Fruit fly (Drosophila melanogaster): ENCODE measurements around the gene Targ2.

Targ2 gene

DNA sequence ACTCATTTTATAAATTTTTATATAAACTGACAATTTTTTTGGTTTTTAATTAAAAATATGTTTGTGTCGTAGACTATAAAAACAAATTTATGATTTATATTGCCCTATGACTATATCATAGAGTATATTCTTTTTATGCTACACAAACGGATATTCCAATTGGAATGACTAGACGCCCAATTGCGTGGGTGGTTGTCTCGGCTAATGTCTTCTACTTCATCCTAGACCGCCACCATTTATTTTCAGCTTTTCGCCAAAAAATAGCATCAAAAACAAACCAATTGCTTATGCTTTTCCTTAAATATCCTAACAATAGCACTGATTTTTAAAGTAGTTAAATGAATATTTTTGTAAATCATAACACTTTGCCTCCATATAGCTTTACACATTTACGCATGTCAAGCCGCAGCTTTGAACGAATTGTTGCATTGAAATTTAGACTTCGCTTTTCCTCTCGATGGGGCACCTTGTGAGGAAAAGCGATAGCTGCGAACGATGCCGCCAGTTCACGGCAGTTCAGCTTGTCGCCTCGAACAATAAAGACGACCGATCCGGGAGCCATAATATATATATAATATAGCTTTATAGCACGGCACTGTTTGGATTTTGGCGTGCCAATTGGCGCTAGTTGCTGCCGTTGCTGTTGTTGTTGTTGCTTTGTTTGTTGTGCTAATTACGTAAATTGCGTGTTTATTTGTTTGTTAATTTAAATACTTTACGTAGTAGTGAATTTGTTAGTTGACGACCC is 829 bp downstream of the Targ2 start:
- TF ChIP-seq fd96Ca (GFP tag; IDR thresholded peaks at IDR 0.05) (no peak), EcR (GFP tag; optimal IDR thresholded peaks at IDR 0.05) (peak; percentile 72), CG4496 (GFP tag; IDR thresholded peaks at IDR 0.05) (no peak), rn (GFP tag; IDR thresholded peaks at IDR 0.05) (no peak), CG9948 (tag; optimal IDR thresholded peaks at IDR 0.05) (no peak), CG12605 (GFP tag; IDR thresholded peaks at IDR 0.05) (no peak), Ets98B (GFP tag; IDR thresholded peaks at IDR 0.05) (no peak), D1 (tag; optimal IDR thresholded peaks at IDR 0.05) (peak; percentile 52), CG17806 (tag; optimal IDR thresholded peaks at IDR 0.05) (no peak), CG8301 (tag; optimal IDR thresholded peaks at IDR 0.05) (no peak), Pif1A (GFP tag; optimal IDR thresholded peaks at IDR 0.05) (no peak), CG14655 (GFP tag; optimal IDR thresholded peaks at IDR 0.05) (peak; percentile 11), CG13204 (GFP tag; optimal IDR thresholded peaks at IDR 0.05) (no peak), CG8159 (tag; optimal IDR thresholded peaks at IDR 0.05) (no peak), Snoo (tag; optimal IDR thresholded peaks at IDR 0.05) (no peak), CG32121 (GFP tag; IDR thresholded peaks at IDR 0.05) (no peak), Pif1B (GFP tag; optimal IDR thresholded peaks at IDR 0.05) (no peak), gl (tag; optimal IDR thresholded peaks at IDR 0.05) (no peak)

DNA sequence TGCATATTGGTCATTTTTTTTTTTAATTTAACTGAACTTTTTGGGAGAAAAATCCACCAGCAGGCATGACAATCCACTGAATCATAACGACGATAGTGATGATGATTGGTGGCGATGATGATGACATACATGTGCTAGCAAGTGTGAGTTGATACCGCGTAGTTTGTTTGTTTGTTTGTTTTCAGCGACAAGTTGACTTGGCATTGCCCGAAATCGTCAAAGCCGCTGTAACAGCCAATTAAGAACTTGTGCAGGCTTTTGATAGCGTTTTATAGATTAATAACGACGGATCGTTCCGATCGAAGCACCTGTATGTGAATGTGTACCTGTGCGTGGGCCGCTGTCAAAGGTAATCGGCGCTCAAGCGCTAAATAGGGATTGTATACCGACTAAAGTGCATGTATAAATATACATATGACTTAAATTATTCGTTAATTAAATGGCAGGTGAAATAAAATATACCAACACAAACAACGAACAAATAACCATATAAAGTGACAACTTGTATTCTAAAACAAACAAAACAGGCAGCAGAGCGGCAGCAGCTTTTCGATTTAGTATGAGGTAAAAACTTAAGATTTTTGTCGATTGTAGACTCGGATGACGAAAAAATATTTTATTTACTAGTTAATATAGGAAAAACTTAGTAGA is 1.7 kb downstream of the Targ2 start:
- TF ChIP-seq gl (tag; optimal IDR thresholded peaks at IDR 0.05): no peak
- no peak for TF ChIP-seq rn (GFP tag; IDR thresholded peaks at IDR 0.05)
- TF ChIP-seq Snoo (tag; optimal IDR thresholded peaks at IDR 0.05): no peak
- TF ChIP-seq CG13204 (GFP tag; optimal IDR thresholded peaks at IDR 0.05): no peak
- TF ChIP-seq CG14655 (GFP tag; optimal IDR thresholded peaks at IDR 0.05): no peak
- no peak for TF ChIP-seq CG10348 (GFP tag; IDR thresholded peaks at IDR 0.05)
- TF ChIP-seq Pif1B (GFP tag; optimal IDR thresholded peaks at IDR 0.05): no peak
- no peak for TF ChIP-seq CG9948 (tag; optimal IDR thresholded peaks at IDR 0.05)
- TF ChIP-seq Pif1A (GFP tag; optimal IDR thresholded peaks at IDR 0.05): no peak
- no peak for TF ChIP-seq Ets98B (GFP tag; IDR thresholded peaks at IDR 0.05)
- TF ChIP-seq CG4496 (GFP tag; IDR thresholded peaks at IDR 0.05): no peak
- TF ChIP-seq CG8159 (tag; optimal IDR thresholded peaks at IDR 0.05): no peak
- TF ChIP-seq CG8301 (tag; optimal IDR thresholded peaks at IDR 0.05): no peak
- TF ChIP-seq CG12605 (GFP tag; IDR thresholded peaks at IDR 0.05): no peak
- no peak for TF ChIP-seq D1 (tag; optimal IDR thresholded peaks at IDR 0.05)
- no peak for TF ChIP-seq CG17806 (tag; optimal IDR thresholded peaks at IDR 0.05)
- no peak for TF ChIP-seq CG32121 (GFP tag; IDR thresholded peaks at IDR 0.05)
- no peak for TF ChIP-seq EcR (GFP tag; optimal IDR thresholded peaks at IDR 0.05)
- TF ChIP-seq CG34367 (tag; optimal IDR thresholded peaks at IDR 0.05): no peak

DNA sequence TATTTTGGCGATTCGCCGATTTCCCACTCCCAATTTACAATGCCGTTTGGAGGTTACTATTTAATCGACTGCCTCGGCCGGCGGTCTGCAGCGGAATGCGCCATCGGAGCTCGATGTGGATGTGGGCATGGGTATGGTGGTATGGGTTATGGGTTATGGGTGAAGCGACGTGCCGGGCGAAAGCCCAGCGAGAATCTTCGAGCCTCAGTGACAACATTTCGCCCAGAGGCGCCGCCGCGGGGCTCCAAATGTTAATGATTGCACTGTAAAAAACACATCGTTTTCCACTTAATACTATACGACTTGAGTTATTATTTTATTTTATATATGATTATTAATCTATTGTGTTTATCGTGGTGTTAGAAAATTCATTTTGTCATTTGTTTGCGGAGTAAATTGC is 2.4 kb downstream of the Targ2 start:
- TF ChIP-seq CG4496 (GFP tag; IDR thresholded peaks at IDR 0.05) (peak; percentile 70), CG9948 (tag; optimal IDR thresholded peaks at IDR 0.05) (peak; percentile 28), EcR (GFP tag; optimal IDR thresholded peaks at IDR 0.05) (peak; percentile 2), CG10348 (GFP tag; IDR thresholded peaks at IDR 0.05) (no peak), Ets98B (GFP tag; IDR thresholded peaks at IDR 0.05) (no peak; the same call in 1 of the 2 replicates), Pif1B (GFP tag; optimal IDR thresholded peaks at IDR 0.05) (peak; percentile 11), CG17806 (tag; optimal IDR thresholded peaks at IDR 0.05) (no peak), Pif1A (GFP tag; optimal IDR thresholded peaks at IDR 0.05) (peak; percentile 17), CG14655 (GFP tag; optimal IDR thresholded peaks at IDR 0.05) (peak; percentile 35), CG12605 (GFP tag; IDR thresholded peaks at IDR 0.05) (no peak)

DNA sequence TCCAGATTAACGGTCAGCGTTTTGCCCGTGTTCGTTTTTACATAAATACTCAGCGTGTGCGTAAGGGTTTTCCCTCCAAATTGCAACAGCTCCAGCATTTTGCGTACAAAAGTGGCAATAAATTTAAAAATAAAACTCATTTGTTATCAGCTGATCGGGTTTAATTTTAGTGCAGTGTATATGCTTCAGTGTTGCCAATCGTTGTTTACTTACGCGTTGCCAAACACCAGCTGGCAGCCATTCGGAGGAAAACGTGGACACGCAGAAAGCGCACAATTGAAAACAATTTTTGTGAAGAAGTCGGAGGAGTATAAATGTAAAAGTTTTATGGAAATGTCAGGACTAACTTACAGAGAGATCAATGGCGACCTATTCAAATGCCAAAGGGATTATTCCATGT is 6.5 kb downstream of the Targ2 start, which contains the start of the genes Targ3 and park:
TSS of gene Targ3 (plus strand) at position 269 of the 400 bp plus-strand sequence.
TSS of gene park (minus strand) at position 291 of the 400 bp plus-strand sequence.
- TF ChIP-seq CG4496 (GFP tag; IDR thresholded peaks at IDR 0.05) (0 out of 3 replicates have a peak, but pooled peaks have one; percentile 37), Pif1A (GFP tag; optimal IDR thresholded peaks at IDR 0.05) (no peak), EcR (GFP tag; optimal IDR thresholded peaks at IDR 0.05) (no peak), CG10348 (GFP tag; IDR thresholded peaks at IDR 0.05) (no peak), Snoo (tag; optimal IDR thresholded peaks at IDR 0.05) (no peak), CG34367 (tag; optimal IDR thresholded peaks at IDR 0.05) (no peak), CG17806 (tag; optimal IDR thresholded peaks at IDR 0.05) (no peak), CG8159 (tag; optimal IDR thresholded peaks at IDR 0.05) (no peak), Pif1B (GFP tag; optimal IDR thresholded peaks at IDR 0.05) (no peak), CG9948 (tag; optimal IDR thresholded peaks at IDR 0.05) (no peak), Ets98B (GFP tag; IDR thresholded peaks at IDR 0.05) (no peak), fd96Ca (GFP tag; IDR thresholded peaks at IDR 0.05) (peak; percentile 33; the same call in 1 of the 3 replicates), CG13204 (GFP tag; optimal IDR thresholded peaks at IDR 0.05) (no peak), gl (tag; optimal IDR thresholded peaks at IDR 0.05) (no peak)

DNA sequence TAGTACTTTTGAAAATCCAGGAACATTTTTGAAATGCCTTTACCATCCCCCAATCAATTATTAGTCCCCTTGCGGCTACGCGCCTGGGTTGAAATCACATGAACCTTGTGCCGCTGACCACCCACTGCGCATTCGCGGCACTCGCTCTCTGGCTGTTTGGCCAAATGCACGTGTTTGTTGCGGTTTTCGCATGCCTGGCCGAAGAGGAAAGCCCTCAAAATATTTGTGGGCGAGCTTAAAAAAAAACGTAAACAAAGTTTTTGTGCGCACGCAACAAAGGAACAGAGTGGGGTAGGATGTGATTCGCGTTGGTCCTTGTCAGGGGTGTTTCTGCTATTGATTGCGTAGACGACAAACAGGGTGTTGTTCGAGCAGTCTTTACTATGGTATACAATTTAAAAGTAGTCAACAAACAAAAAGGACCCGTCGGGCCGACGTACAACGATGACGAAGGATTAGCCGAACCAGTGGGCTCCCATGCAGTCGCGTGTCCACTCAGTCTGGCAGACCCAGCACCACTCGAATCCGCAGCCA is 8.6 kb downstream of the Targ2 start:
- TF ChIP-seq fd96Ca (GFP tag; IDR thresholded peaks at IDR 0.05) (no peak), CG17806 (tag; optimal IDR thresholded peaks at IDR 0.05) (no peak), CG10348 (GFP tag; IDR thresholded peaks at IDR 0.05) (no peak), CG15710 (tag; optimal IDR thresholded peaks at IDR 0.05) (no peak), CG32121 (GFP tag; IDR thresholded peaks at IDR 0.05) (no peak), Pif1A (GFP tag; optimal IDR thresholded peaks at IDR 0.05) (no peak), rn (GFP tag; IDR thresholded peaks at IDR 0.05) (no peak), gl (tag; optimal IDR thresholded peaks at IDR 0.05) (no peak), CG9948 (tag; optimal IDR thresholded peaks at IDR 0.05) (no peak), EcR (GFP tag; optimal IDR thresholded peaks at IDR 0.05) (no peak), CG8159 (tag; optimal IDR thresholded peaks at IDR 0.05) (no peak), D1 (tag; optimal IDR thresholded peaks at IDR 0.05) (no peak), CG12605 (GFP tag; IDR thresholded peaks at IDR 0.05) (no peak), CG14655 (GFP tag; optimal IDR thresholded peaks at IDR 0.05) (no peak), Snoo (tag; optimal IDR thresholded peaks at IDR 0.05) (no peak), CG13204 (GFP tag; optimal IDR thresholded peaks at IDR 0.05) (no peak)
